Fruit fly (Drosophila melanogaster): ENCODE measurements around the gene CG13055.

DNA sequence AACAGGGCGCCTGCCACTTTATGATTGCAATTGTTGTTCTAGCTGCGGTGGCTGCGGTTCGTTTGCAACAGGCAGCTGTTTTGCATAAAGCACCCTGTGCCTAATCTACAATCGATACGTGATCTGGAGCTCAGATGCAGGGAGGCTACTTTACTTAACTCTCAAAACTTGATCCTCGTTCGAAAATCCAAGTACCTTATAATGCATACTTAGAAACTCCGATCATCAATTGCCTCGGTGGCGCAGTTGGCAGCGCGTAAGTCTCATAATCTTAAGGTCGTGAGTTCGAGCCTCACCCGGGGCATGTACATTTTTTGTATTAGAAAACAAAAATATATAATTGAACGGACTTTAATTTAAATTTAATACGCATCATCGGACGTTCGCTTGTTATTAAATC is 30.4 kb downstream of the CG13055 start:
- no peak for TF ChIP-seq Abd-B (GFP tag; optimal IDR thresholded peaks at IDR 0.05)
- TF ChIP-seq N (GFP tag; optimal IDR thresholded peaks at IDR 0.05), result no peak
- TF ChIP-seq CrebA (GFP tag; optimal IDR thresholded peaks at IDR 0.05; ENCODE audit: borderline replicate concordance), result no peak
- TF ChIP-seq Hnf4 (GFP tag; optimal IDR thresholded peaks at IDR 0.05), result no peak
- no peak for TF ChIP-seq Myc (optimal IDR thresholded peaks at IDR 0.05)
- TF ChIP-seq Dfd (GFP tag; optimal IDR thresholded peaks at IDR 0.05), result no peak
- no peak for TF ChIP-seq rgr (GFP tag; optimal IDR thresholded peaks at IDR 0.05)
- TF ChIP-seq psq (GFP tag; optimal IDR thresholded peaks at IDR 0.05), result no peak
- TF ChIP-seq pan (optimal IDR thresholded peaks at IDR 0.05), result no peak
- TF ChIP-seq usp (GFP tag; optimal IDR thresholded peaks at IDR 0.05), result no peak
- no peak for TF ChIP-seq Rel (GFP tag; optimal IDR thresholded peaks at IDR 0.05)
- TF ChIP-seq Rel (tag; optimal IDR thresholded peaks at IDR 0.05), result no peak
- TF ChIP-seq Hr78 (GFP tag; optimal IDR thresholded peaks at IDR 0.05), result no peak

All from whole organism, wandering third instar larva.